Worm (Caenorhabditis elegans) whole organism, L4 larva: ENCODE measurements around the gene col-40.

ENCODE experiments used
- F37D6.2 ChIP-seq: sonication (generic microtip); optimal IDR thresholded peaks from 2 replicates; lab custom pipeline; 2016; ENCODE audit warnings: mild to moderate bottlenecking, missing genetic modification characterization, missing compliant biosample characterization
- R02D3.7 ChIP-seq: fragments of 150-350 bp; sonication (generic microtip); optimal IDR thresholded peaks from 3 replicates; lab custom pipeline; 2014; ENCODE audit warnings: missing biosample characterization, missing genetic modification characterization
- T20F7.1 ChIP-seq: fragments of 200-800 bp; sonication (Bioruptor generic); optimal IDR thresholded peaks from 2 replicates; lab custom pipeline; 2018; ENCODE audit warnings: mild to moderate bottlenecking, missing genetic modification characterization, missing compliant biosample characterization
- Y105C5A.15 ChIP-seq: fragments of 200-800 bp; sonication (Bioruptor generic); IDR thresholded peaks from 2 replicates; pipeline ENCODE4 v1.3.6; 2022; ENCODE audit warnings: missing genetic modification characterization, missing compliant biosample characterization
- attf-4 ChIP-seq: sonication (generic microtip); optimal IDR thresholded peaks from 3 replicates; lab custom pipeline; 2017; ENCODE audit warnings: missing biosample characterization, missing genetic modification characterization
- ceh-28 ChIP-seq: fragments of 150-350 bp; optimal IDR thresholded peaks from 2 replicates; lab custom pipeline; 2014; ENCODE audit warnings: missing biosample characterization, missing genetic modification reagents, missing genetic modification characterization
- ceh-32 ChIP-seq: sonication (generic microtip); optimal IDR thresholded peaks from 2 replicates; lab custom pipeline; 2016; ENCODE audit warnings: mild to moderate bottlenecking, missing genetic modification characterization, missing compliant biosample characterization; ENCODE audit not compliant: poor library complexity
- ces-1 ChIP-seq: fragments of 150-350 bp; sonication (generic microtip); optimal IDR thresholded peaks from 4 replicates; lab custom pipeline; 2014; ENCODE audit warnings: missing biosample characterization, missing genetic modification reagents, missing genetic modification characterization
- daf-12 ChIP-seq: fragments of 150-350 bp; optimal IDR thresholded peaks from 2 replicates; lab custom pipeline; 2014; ENCODE audit warnings: missing biosample characterization, missing genetic modification reagents, missing genetic modification characterization
- daf-16 ChIP-seq, 3 experiments: sonication (generic microtip); optimal IDR thresholded peaks; 2 replicates each; lab custom pipeline; 2016 to 2017; ENCODE audit warnings: missing genetic modification characterization in 3 of 3, missing genetic modification reagents in 3 of 3, mild to moderate bottlenecking in 2 of 3, missing compliant biosample characterization in 2 of 3, missing biosample characterization in 1 of 3, moderate library complexity in 1 of 3
- daf-8 ChIP-seq: fragments of 200-800 bp; sonication (Bioruptor generic); IDR thresholded peaks from 2 replicates; pipeline ENCODE4 v1.3.6; 2022; ENCODE audit warnings: missing genetic modification characterization, missing compliant biosample characterization
- dmd-6 ChIP-seq: fragments of 200-800 bp; sonication (Bioruptor generic); IDR thresholded peaks from 2 replicates; pipeline ENCODE4 v1.3.6; 2022; ENCODE audit warnings: missing genetic modification reagents, missing genetic modification characterization, missing compliant biosample characterization
- duxl-1 ChIP-seq: sonication (generic microtip); optimal IDR thresholded peaks from 2 replicates; lab custom pipeline; 2016; ENCODE audit warnings: mild to moderate bottlenecking, missing genetic modification characterization, moderate library complexity, missing compliant biosample characterization; ENCODE audit not compliant: poor library complexity
- egl-43 ChIP-seq: fragments of 200-800 bp; sonication (Bioruptor generic); IDR thresholded peaks from 2 replicates; pipeline ENCODE4 v1.3.6; 2022; ENCODE audit warnings: missing genetic modification reagents, missing genetic modification characterization, missing compliant biosample characterization
- fkh-10 ChIP-seq: fragments of 150-350 bp; optimal IDR thresholded peaks from 2 replicates; lab custom pipeline; 2014; ENCODE audit warnings: missing biosample characterization, missing genetic modification reagents, missing genetic modification characterization
- gei-8 ChIP-seq: fragments of 200-800 bp; sonication (Bioruptor generic); optimal IDR thresholded peaks from 2 replicates; lab custom pipeline; 2018; ENCODE audit warnings: mild to moderate bottlenecking, missing genetic modification characterization, missing compliant biosample characterization
- hlh-11 ChIP-seq: fragments of 200-800 bp; sonication (Bioruptor generic); optimal IDR thresholded peaks from 2 replicates; lab custom pipeline; 2018; ENCODE audit warnings: mild to moderate bottlenecking, missing genetic modification characterization, missing compliant biosample characterization
- hlh-30 ChIP-seq: sonication (generic microtip); optimal IDR thresholded peaks from 2 replicates; lab custom pipeline; 2017; ENCODE audit warnings: antibody characterized with exemption, mild to moderate bottlenecking, missing genetic modification characterization, missing compliant biosample characterization; ENCODE audit not compliant: insufficient read depth
- jun-1 ChIP-seq: fragments of 150-350 bp; optimal IDR thresholded peaks from 2 replicates; lab custom pipeline; 2014; ENCODE audit warnings: missing biosample characterization, missing genetic modification reagents, missing genetic modification characterization
- lir-3 ChIP-seq: sonication (generic microtip); optimal IDR thresholded peaks from 2 replicates; lab custom pipeline; 2016; ENCODE audit warnings: mild to moderate bottlenecking, missing genetic modification characterization, missing compliant biosample characterization
- lsy-2 ChIP-seq, 2 experiments: fragments of 150-350 bp in 1 of 2; sonication (generic microtip) in 1 of 2; optimal IDR thresholded peaks; 2 replicates each; lab custom pipeline; 2014 to 2017; ENCODE audit warnings: missing biosample characterization in 2 of 2, missing genetic modification characterization in 2 of 2
- madf-5 ChIP-seq, 2 experiments: fragments of 200-800 bp; sonication (Bioruptor generic); IDR thresholded peaks; 2 replicates each; pipeline ENCODE4 v1.3.6; 2022; ENCODE audit warnings: missing compliant biosample characterization in 2 of 2, missing genetic modification characterization in 2 of 2
- madf-9 ChIP-seq: fragments of 200-800 bp; sonication (Bioruptor generic); conservative IDR thresholded peaks from 2 replicates; pipeline ENCODE4 v1.3.6; 2022; ENCODE audit warnings: missing genetic modification reagents, missing genetic modification characterization, missing compliant biosample characterization
- mep-1 ChIP-seq: fragments of 150-350 bp; sonication (generic microtip); optimal IDR thresholded peaks from 3 replicates; lab custom pipeline; 2014; ENCODE audit warnings: missing biosample characterization, missing genetic modification characterization
- nhr-10 ChIP-seq: fragments of 150-350 bp; optimal IDR thresholded peaks from 2 replicates; lab custom pipeline; 2014; ENCODE audit warnings: missing biosample characterization, missing genetic modification characterization
- nhr-11 ChIP-seq: fragments of 150-350 bp; optimal IDR thresholded peaks from 2 replicates; lab custom pipeline; 2014; ENCODE audit warnings: missing biosample characterization, missing genetic modification characterization
- nhr-25 ChIP-seq: sonication (generic microtip); optimal IDR thresholded peaks from 2 replicates; lab custom pipeline; 2017; ENCODE audit warnings: missing genetic modification characterization, mild to moderate bottlenecking, missing compliant biosample characterization, antibody characterized with exemption, moderate library complexity, borderline replicate concordance; ENCODE audit not compliant: insufficient read depth
- nhr-41 ChIP-seq: fragments of 200-800 bp; sonication (Bioruptor generic); IDR thresholded peaks from 2 replicates; pipeline ENCODE4 v1.3.6; 2022; ENCODE audit warnings: missing genetic modification reagents, missing genetic modification characterization, missing compliant biosample characterization
- nhr-48 ChIP-seq: sonication (generic microtip); optimal IDR thresholded peaks from 2 replicates; lab custom pipeline; 2016; ENCODE audit warnings: mild to moderate bottlenecking, missing genetic modification characterization, missing compliant biosample characterization
- nhr-76 ChIP-seq: fragments of 150-350 bp; optimal IDR thresholded peaks from 2 replicates; lab custom pipeline; 2014; ENCODE audit warnings: missing biosample characterization, missing genetic modification characterization
- nhr-77 ChIP-seq: fragments of 150-350 bp; optimal IDR thresholded peaks from 2 replicates; lab custom pipeline; 2014; ENCODE audit warnings: missing biosample characterization, missing genetic modification characterization
- pha-4 ChIP-seq, 2 experiments: fragments of 150-350 bp in 1 of 2; fragments of 200-800 bp in 1 of 2; sonication (Bioruptor generic) in 1 of 2; IDR thresholded peaks in 1 of 2; optimal IDR thresholded peaks in 1 of 2; 2 replicates each; pipeline versions ENCODE4 v1.3.6 to Lab custom; 2014 to 2022; ENCODE audit warnings: missing genetic modification characterization in 2 of 2, missing genetic modification reagents in 2 of 2, missing biosample characterization in 1 of 2, missing compliant biosample characterization in 1 of 2
- pqm-1 ChIP-seq: sonication (generic microtip); optimal IDR thresholded peaks from 2 replicates; lab custom pipeline; 2017; ENCODE audit warnings: missing biosample characterization, missing genetic modification characterization
- rbr-2 ChIP-seq: sonication (generic microtip); optimal IDR thresholded peaks from 2 replicates; lab custom pipeline; 2016; ENCODE audit warnings: missing genotype, missing genetic modification characterization, missing compliant biosample characterization
- sdz-12 ChIP-seq: fragments of 200-800 bp; sonication (Bioruptor generic); optimal IDR thresholded peaks from 2 replicates; lab custom pipeline; 2018; ENCODE audit warnings: mild to moderate bottlenecking, missing genetic modification characterization, missing compliant biosample characterization
- set-16 ChIP-seq: fragments of 200-800 bp; sonication (Bioruptor generic); IDR thresholded peaks from 2 replicates; pipeline ENCODE4 v1.3.6; 2022; ENCODE audit warnings: missing genetic modification reagents, missing genetic modification characterization, missing compliant biosample characterization
- snpc-1.2 ChIP-seq: fragments of 200-800 bp; sonication (Bioruptor generic); IDR thresholded peaks from 2 replicates; pipeline ENCODE4 v1.3.6; 2022; ENCODE audit warnings: missing genetic modification reagents, missing genetic modification characterization, missing compliant biosample characterization
- spr-1 ChIP-seq: sonication (generic microtip); optimal IDR thresholded peaks from 2 replicates; lab custom pipeline; 2016; ENCODE audit warnings: mild to moderate bottlenecking, missing genetic modification characterization, missing compliant biosample characterization
- spr-3 ChIP-seq: fragments of 200-800 bp; sonication (Bioruptor generic); optimal IDR thresholded peaks from 2 replicates; lab custom pipeline; 2018; ENCODE audit warnings: mild to moderate bottlenecking, missing genetic modification characterization, missing compliant biosample characterization
- unc-130 ChIP-seq: sonication (generic microtip); optimal IDR thresholded peaks from 2 replicates; lab custom pipeline; 2016; ENCODE audit warnings: missing genetic modification reagents, missing genetic modification characterization, missing compliant biosample characterization
- unc-39 ChIP-seq: sonication (generic microtip); optimal IDR thresholded peaks from 2 replicates; lab custom pipeline; 2017; ENCODE audit warnings: missing biosample characterization, missing genetic modification characterization
- vab-7 ChIP-seq: fragments of 200-800 bp; sonication (Bioruptor generic); IDR thresholded peaks from 2 replicates; pipeline ENCODE4 v1.3.6; 2022; ENCODE audit warnings: missing genetic modification reagents, missing genetic modification characterization, missing compliant biosample characterization
- zag-1 ChIP-seq: fragments of 150-350 bp; optimal IDR thresholded peaks from 2 replicates; lab custom pipeline; 2014; ENCODE audit warnings: missing biosample characterization, missing genetic modification characterization
- zfp-2 ChIP-seq: sonication (generic microtip); optimal IDR thresholded peaks from 2 replicates; lab custom pipeline; 2016; ENCODE audit warnings: mild to moderate bottlenecking, missing genetic modification characterization, missing compliant biosample characterization
- ztf-7 ChIP-seq: fragments of 150-350 bp; optimal IDR thresholded peaks from 2 replicates; lab custom pipeline; 2014; ENCODE audit warnings: missing biosample characterization, missing genetic modification characterization

col-40 gene

DNA sequence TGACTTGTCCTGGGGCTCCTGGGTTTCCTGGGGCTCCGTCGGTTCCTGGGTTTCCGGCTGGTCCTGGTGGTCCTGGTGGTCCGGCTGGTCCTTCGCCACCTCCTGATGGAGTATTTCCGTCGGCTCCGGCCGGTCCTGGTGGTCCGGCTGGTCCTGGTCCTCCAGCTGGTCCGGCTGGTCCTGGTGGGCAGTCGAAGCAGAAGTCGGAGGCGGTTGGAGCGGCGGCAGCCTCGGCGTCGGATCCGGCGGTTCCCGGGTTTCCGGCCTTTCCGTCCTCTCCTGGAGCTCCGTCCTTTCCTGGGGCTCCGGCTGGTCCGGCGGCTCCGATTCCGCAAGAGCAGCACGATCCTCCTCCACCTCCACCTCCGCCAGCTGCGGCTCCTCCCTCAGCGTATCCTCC is 1.5 kb downstream of the col-40 start:
- TF ChIP-seq set-16 (GFP tag; lab: Robert Waterston, UW) (peak; percentile 99), pha-4 (GFP tag; IDR thresholded peaks at IDR 0.05; lab: Robert Waterston, UW) (peak; percentile 95; the same call in 1 of the 2 replicates), pha-4 (tag; optimal IDR thresholded peaks at IDR 0.05; lab: Kevin White, UChicago) (no peak), T20F7.1 (no peak), snpc-1.2 (no peak)

DNA sequence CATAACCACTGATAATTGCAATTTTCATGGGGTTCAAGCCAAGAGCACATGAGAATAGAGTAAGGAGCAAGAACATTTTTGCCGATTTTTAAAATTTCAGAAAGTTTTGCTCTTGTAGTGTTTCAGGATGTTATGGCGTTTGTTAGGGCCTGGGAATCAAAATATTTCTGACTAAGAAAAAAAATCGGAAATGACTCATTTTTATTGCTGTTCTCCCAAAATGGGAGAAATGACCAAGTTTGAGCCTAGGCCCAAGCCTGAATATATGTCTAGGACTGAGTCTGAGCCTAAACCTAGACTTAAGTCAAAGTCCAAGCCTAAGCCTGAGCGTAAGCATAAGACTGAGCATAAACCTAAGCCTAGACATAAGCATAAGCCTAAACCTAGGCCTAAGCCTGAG is 2.4 kb downstream of the col-40 start, which contains the start of gene T13B5.9:
Gene T13B5.9 (minus strand): TSS at position 101 of the 400 bp plus-strand sequence.
- no peak for TF ChIP-seq daf-8 (GFP tag; lab: Robert Waterston, UW)
- no peak for TF ChIP-seq madf-5 (GFP tag; IDR thresholded peaks at IDR 0.05; lab: Robert Waterston, UW)
- TF ChIP-seq hlh-11 (tag; lab: Kevin White, UChicago): no peak
- TF ChIP-seq R02D3.7 (tag; lab: Kevin White, UChicago): no peak
- no peak for TF ChIP-seq unc-130
- TF ChIP-seq, all 104 proteins: peak for 0

DNA sequence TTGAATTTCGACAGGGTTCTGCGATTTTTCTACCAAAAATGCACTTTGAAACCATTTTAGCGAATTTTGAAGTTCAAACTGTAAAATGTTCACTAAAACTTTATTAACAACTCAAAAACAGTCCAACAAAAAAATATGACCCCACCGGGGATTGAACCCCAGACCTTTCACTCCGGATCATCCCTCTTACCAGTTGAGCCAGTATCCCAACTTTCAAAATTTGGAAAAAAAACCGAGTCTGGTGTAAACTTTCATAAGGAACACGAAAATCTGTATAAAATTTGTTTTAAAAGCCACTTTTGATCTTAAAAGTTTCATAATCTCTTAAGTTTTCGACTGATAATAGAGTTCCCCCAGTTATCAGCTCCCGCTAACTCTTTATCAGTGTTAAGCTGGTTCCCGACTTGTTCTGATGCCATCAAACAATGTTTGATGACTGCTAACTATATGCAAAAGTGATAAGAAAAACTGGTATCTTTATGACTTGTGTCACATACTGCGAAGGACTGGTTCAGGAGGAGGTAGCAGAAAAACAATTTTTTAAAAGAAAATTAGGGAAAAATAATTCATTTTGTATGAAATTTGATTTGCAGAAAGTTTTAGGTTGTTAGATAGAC is 3.2 kb downstream of the col-40 start:
- TF ChIP-seq nhr-11 (tag; lab: Kevin White, UChicago) (no peak), attf-4 (tag; lab: Kevin White, UChicago) (no peak), lsy-2 (tag; optimal IDR thresholded peaks at IDR 0.05; lab: Kevin White, UChicago) (peak in 1 of 2 experiments; percentile 54), unc-39 (tag; lab: Kevin White, UChicago) (no peak), daf-16 (GFP tag; optimal IDR thresholded peaks at IDR 0.05; lab: Kevin White, UChicago) (peak in 1 of 2 experiments; percentile 55), daf-16 (tag; optimal IDR thresholded peaks at IDR 0.05; lab: Kevin White, UChicago) (peak; percentile 96), rbr-2 (tag; lab: Kevin White, UChicago) (no peak), nhr-10 (tag; lab: Kevin White, UChicago) (no peak), nhr-77 (peak; percentile 95), zfp-2 (tag; lab: Kevin White, UChicago) (no peak), F37D6.2 (tag; lab: Kevin White, UChicago) (no peak), hlh-11 (tag; lab: Kevin White, UChicago) (peak; percentile 93), nhr-48 (peak; percentile 31), hlh-30 (tag; lab: Kevin White, UChicago) (no peak), ztf-7 (tag; lab: Kevin White, UChicago) (no peak), gei-8 (GFP tag; lab: Kevin White, UChicago) (no peak), madf-5 (GFP tag; IDR thresholded peaks at IDR 0.05; lab: Robert Waterston, UW) (no peak), zag-1 (tag; lab: Kevin White, UChicago) (no peak), ceh-28 (tag; lab: Kevin White, UChicago) (no peak), spr-1 (tag; lab: Kevin White, UChicago) (no peak), jun-1 (tag; lab: Kevin White, UChicago) (peak; percentile 50), lir-3 (tag; lab: Kevin White, UChicago) (no peak), nhr-76 (no peak), mep-1 (tag; lab: Kevin White, UChicago) (peak; percentile 16), egl-43 (GFP tag; lab: Robert Waterston, UW) (no peak), Y105C5A.15 (GFP tag; lab: Robert Waterston, UW) (no peak), ces-1 (GFP tag; lab: Kevin White, UChicago) (no peak), unc-130 (no peak), fkh-10 (GFP tag; lab: Kevin White, UChicago) (no peak), sdz-12 (GFP tag; lab: Kevin White, UChicago) (no peak), nhr-25 (no peak), ceh-32 (tag; lab: Kevin White, UChicago) (no peak), vab-7 (no peak), nhr-41 (GFP tag; lab: Robert Waterston, UW) (0 out of 2 replicates have a peak, but pooled peaks have one; percentile 59), madf-9 (no peak), pqm-1 (tag; lab: Kevin White, UChicago) (peak; percentile 100), daf-12 (tag; lab: Kevin White, UChicago) (no peak), dmd-6 (GFP tag; lab: Robert Waterston, UW) (peak; percentile 99), duxl-1 (no peak), spr-3 (GFP tag; lab: Kevin White, UChicago) (no peak)
